Worm (Caenorhabditis elegans): Measurements from ENCODE around the gene F23H11.4.
A peak's percentile ranks its signal among the peaks of the same experiment; 100 is the strongest.

The F23H11.4 gene

ce11 chrIII:853859-854359 lies 53.4 kb downstream of the F23H11.4 start, which contains the start of the genes rnp-5 and tag-51:
Gene rnp-5 (minus strand): TSS chrIII:853909.
Gene tag-51 (plus strand): TSS chrIII:854221.
- TF ChIP-seq pag-3 (tag; optimal IDR thresholded peaks at IDR 0.05; ENCODE audit: borderline replicate concordance) (no peak), hlh-30 (tag; optimal IDR thresholded peaks at IDR 0.05; ENCODE audit: insufficient read depth) (no peak), tbx-7 (tag; optimal IDR thresholded peaks at IDR 0.05) (no peak), K09A11.1 (tag; optimal IDR thresholded peaks at IDR 0.05; ENCODE audit: insufficient read depth) (no peak), ceh-30 (tag; optimal IDR thresholded peaks at IDR 0.05) (no peak), ceh-14 (tag; optimal IDR thresholded peaks at IDR 0.05) (no peak)

- peak; percentile 66 for TF ChIP-seq elt-4 (tag; optimal IDR thresholded peaks at IDR 0.05)
- no peak for TF ChIP-seq lin-11 (tag; optimal IDR thresholded peaks at IDR 0.05)
- TF ChIP-seq C08G9.2 (tag; optimal IDR thresholded peaks at IDR 0.05): peak; percentile 8
- TF ChIP-seq ceh-22 (tag; optimal IDR thresholded peaks at IDR 0.05): no peak
- no peak for TF ChIP-seq ref-2 (tag; optimal IDR thresholded peaks at IDR 0.05)
- TF ChIP-seq pqm-1 (tag; optimal IDR thresholded peaks at IDR 0.05): no peak
- TF ChIP-seq fkh-6 (tag; optimal IDR thresholded peaks at IDR 0.05): no peak
- TF ChIP-seq ceh-14 (tag; optimal IDR thresholded peaks at IDR 0.05): no peak
- no peak for TF ChIP-seq nhr-11 (tag; optimal IDR thresholded peaks at IDR 0.05)
- TF ChIP-seq unc-55 (GFP tag; optimal IDR thresholded peaks at IDR 0.05): no peak
- TF ChIP-seq nhr-232 (tag; optimal IDR thresholded peaks at IDR 0.05): no peak
- TF ChIP-seq pha-2 (tag; optimal IDR thresholded peaks at IDR 0.05): no peak
These were observed 53.9 kb downstream of the F23H11.4 start for ce11 chrIII:853414-853813.

- TF ChIP-seq unc-55 (GFP tag; optimal IDR thresholded peaks at IDR 0.05): no peak
- TF ChIP-seq sox-4 (tag; optimal IDR thresholded peaks at IDR 0.05): no peak
- TF ChIP-seq pat-9 (tag; optimal IDR thresholded peaks at IDR 0.05): no peak
- no peak for TF ChIP-seq unc-3 (GFP tag; conservative IDR thresholded peaks at IDR 0.05)
- TF ChIP-seq unc-3 (tag; optimal IDR thresholded peaks at IDR 0.05): no peak
- TF ChIP-seq nhr-11 (tag; optimal IDR thresholded peaks at IDR 0.05): no peak
These were observed 55.0 kb downstream of the F23H11.4 start, which contains the start of gene moma-1 for ce11 chrIII:852296-852695. Gene moma-1 (minus strand): TSS chrIII:852396.

All from whole organism, late embryonic.